Fruit fly (Drosophila melanogaster) whole organism, prepupa: ENCODE measurements around the gene CG32201.

ENCODE experiments used
- CG10669 ChIP-seq: fragments of 200-800 bp; sonication (Bioruptor generic); optimal IDR thresholded peaks from 3 replicates; lab custom pipeline; 2018; ENCODE audit warnings: missing biosample characterization, mild to moderate bottlenecking, missing genetic modification characterization, moderate library complexity
- CG11762 ChIP-seq: fragments of 200-800 bp; sonication (Bioruptor generic); optimal IDR thresholded peaks from 3 replicates; lab custom pipeline; 2016; ENCODE audit warnings: missing biosample characterization, missing genetic modification characterization; ENCODE audit not compliant: insufficient read depth
- CG15336 ChIP-seq: fragments of 200-800 bp; sonication (Bioruptor generic); IDR thresholded peaks from 2 replicates; pipeline ENCODE4 v1.3.6; 2022; ENCODE audit warnings: missing biosample characterization, missing genetic modification characterization
- CG16779 ChIP-seq: fragments of 200-800 bp; sonication (Bioruptor generic); optimal IDR thresholded peaks from 3 replicates; lab custom pipeline; 2017; ENCODE audit warnings: missing biosample characterization, mild to moderate bottlenecking, missing genetic modification characterization
- CG32006 ChIP-seq: fragments of 200-800 bp; sonication (Bioruptor generic); optimal IDR thresholded peaks from 3 replicates; lab custom pipeline; 2017; ENCODE audit warnings: missing biosample characterization, mild to moderate bottlenecking, missing genetic modification characterization
- CG3919 ChIP-seq: fragments of 200-800 bp; sonication (Bioruptor generic); optimal IDR thresholded peaks from 3 replicates; lab custom pipeline; 2016; ENCODE audit warnings: missing biosample characterization, missing genetic modification characterization
- CG4318 ChIP-seq: fragments of 200-800 bp; sonication (Bioruptor generic); optimal IDR thresholded peaks from 3 replicates; lab custom pipeline; 2017; ENCODE audit warnings: missing biosample characterization, mild to moderate bottlenecking, missing genetic modification characterization
- CG6276 ChIP-seq: fragments of 200-800 bp; sonication (Bioruptor generic); optimal IDR thresholded peaks from 2 replicates; lab custom pipeline; 2017; ENCODE audit warnings: missing biosample characterization, mild to moderate bottlenecking, missing genetic modification characterization
- CG6792 ChIP-seq: fragments of 200-800 bp; sonication (Bioruptor generic); optimal IDR thresholded peaks from 3 replicates; lab custom pipeline; 2016; ENCODE audit warnings: missing biosample characterization, missing genetic modification characterization
- CG6808 ChIP-seq: fragments of 200-800 bp; sonication (Bioruptor generic); optimal IDR thresholded peaks from 3 replicates; lab custom pipeline; 2017; ENCODE audit warnings: missing biosample characterization, missing genetic modification characterization, mild to moderate bottlenecking, moderate library complexity, missing genetic modification reagents
- CG6854 ChIP-seq: fragments of 200-800 bp; sonication (Bioruptor generic); optimal IDR thresholded peaks from 2 replicates; lab custom pipeline; 2017; ENCODE audit warnings: missing biosample characterization, mild to moderate bottlenecking, missing genetic modification characterization
- CG7368 ChIP-seq: fragments of 200-800 bp; sonication (Bioruptor generic); optimal IDR thresholded peaks from 3 replicates; lab custom pipeline; 2016; ENCODE audit warnings: missing biosample characterization, missing genetic modification characterization
- CG8119 ChIP-seq: fragments of 200-800 bp; sonication (Bioruptor generic); IDR thresholded peaks from 3 replicates; pipeline ENCODE4 v1.3.6; 2022; ENCODE audit warnings: missing biosample characterization, missing genetic modification characterization
- CG8319 ChIP-seq: fragments of 200-800 bp; sonication (Bioruptor generic); optimal IDR thresholded peaks from 3 replicates; lab custom pipeline; 2016; ENCODE audit warnings: missing biosample characterization, missing genetic modification characterization
- CG8632 ChIP-seq: fragments of 200-800 bp; sonication (Bioruptor generic); optimal IDR thresholded peaks from 3 replicates; lab custom pipeline; 2016; ENCODE audit warnings: missing biosample characterization, missing genetic modification characterization
- CG9139 ChIP-seq: fragments of 200-800 bp; sonication (Bioruptor generic); optimal IDR thresholded peaks from 3 replicates; lab custom pipeline; 2017; ENCODE audit warnings: missing biosample characterization, mild to moderate bottlenecking, missing genetic modification characterization
- Eip75B ChIP-seq: fragments of 200-800 bp; sonication (Bioruptor generic); optimal IDR thresholded peaks from 3 replicates; lab custom pipeline; 2016; ENCODE audit warnings: missing biosample characterization, missing genetic modification characterization
- Eip78C ChIP-seq: fragments of 200-800 bp; sonication (Bioruptor generic); peaks from one replicate; lab custom pipeline; 2016; ENCODE audit warnings: missing biosample characterization, missing genetic modification characterization
- Eip93F ChIP-seq: fragments of 200-800 bp; sonication (Bioruptor generic); optimal IDR thresholded peaks from 2 replicates; lab custom pipeline; 2016; ENCODE audit warnings: missing biosample characterization, mild to moderate bottlenecking, missing genetic modification characterization
- Ets21C ChIP-seq: fragments of 200-800 bp; sonication (Bioruptor generic); optimal IDR thresholded peaks from 3 replicates; lab custom pipeline; 2016; ENCODE audit warnings: missing biosample characterization, missing genetic modification characterization
- Ets96B ChIP-seq: fragments of 200-800 bp; optimal IDR thresholded peaks from 2 replicates; lab custom pipeline; 2019; ENCODE audit warnings: missing biosample characterization, mild to moderate bottlenecking, missing genetic modification characterization, moderate library complexity
- Hr39 ChIP-seq: fragments of 200-800 bp; sonication (Bioruptor generic); optimal IDR thresholded peaks from 2 replicates; lab custom pipeline; 2016; ENCODE audit warnings: missing biosample characterization, missing genetic modification characterization
- Hr4 ChIP-seq: fragments of 200-800 bp; sonication (Bioruptor generic); optimal IDR thresholded peaks from 3 replicates; lab custom pipeline; 2016; ENCODE audit warnings: missing biosample characterization, missing genetic modification characterization
- Lpt ChIP-seq: fragments of 200-800 bp; sonication (Bioruptor generic); optimal IDR thresholded peaks from 3 replicates; lab custom pipeline; 2016; ENCODE audit warnings: missing biosample characterization, missing genetic modification characterization
- Met ChIP-seq: fragments of 200-800 bp; sonication (Bioruptor generic); optimal IDR thresholded peaks from 3 replicates; lab custom pipeline; 2016; ENCODE audit warnings: missing biosample characterization, missing genetic modification characterization
- OdsH ChIP-seq: fragments of 200-800 bp; sonication (Bioruptor generic); optimal IDR thresholded peaks from 3 replicates; lab custom pipeline; 2016; ENCODE audit warnings: missing biosample characterization, missing genetic modification characterization
- Sox102F ChIP-seq: fragments of 200-800 bp; sonication (Bioruptor generic); optimal IDR thresholded peaks from 2 replicates; lab custom pipeline; 2016; ENCODE audit warnings: missing biosample characterization, mild to moderate bottlenecking, missing genetic modification characterization
- Sox14 ChIP-seq: fragments of 200-800 bp; sonication (Bioruptor generic); optimal IDR thresholded peaks from 3 replicates; lab custom pipeline; 2016; ENCODE audit warnings: missing biosample characterization, missing genetic modification characterization
- achi ChIP-seq: fragments of 200-800 bp; sonication (Bioruptor generic); optimal IDR thresholded peaks from 3 replicates; lab custom pipeline; 2016; ENCODE audit warnings: missing biosample characterization, missing genetic modification characterization
- acj6 ChIP-seq: fragments of 200-800 bp; sonication (Bioruptor generic); optimal IDR thresholded peaks from 3 replicates; lab custom pipeline; 2016; ENCODE audit warnings: missing biosample characterization, missing genetic modification characterization
- dac ChIP-seq: fragments of 200-800 bp; sonication (Bioruptor generic); optimal IDR thresholded peaks from 2 replicates; lab custom pipeline; 2017; ENCODE audit warnings: missing biosample characterization, mild to moderate bottlenecking, missing genetic modification characterization
- dsx ChIP-seq: fragments of 200-800 bp; optimal IDR thresholded peaks from 3 replicates; lab custom pipeline; 2019; ENCODE audit warnings: missing biosample characterization, mild to moderate bottlenecking, missing genetic modification characterization, moderate library complexity; ENCODE audit not compliant: poor library complexity, severe bottlenecking
- fd59A ChIP-seq: fragments of 200-800 bp; sonication (Bioruptor generic); optimal IDR thresholded peaks from 2 replicates; lab custom pipeline; 2017; ENCODE audit warnings: missing biosample characterization, mild to moderate bottlenecking, missing genetic modification characterization, missing genetic modification reagents
- fd85E ChIP-seq: fragments of 200-800 bp; sonication (Bioruptor generic); optimal IDR thresholded peaks from 3 replicates; lab custom pipeline; 2016; ENCODE audit warnings: missing biosample characterization, missing genetic modification characterization
- fkh ChIP-seq: fragments of 200-800 bp; sonication (Bioruptor generic); optimal IDR thresholded peaks from 3 replicates; lab custom pipeline; 2017; ENCODE audit warnings: missing biosample characterization, mild to moderate bottlenecking, missing genetic modification characterization, moderate library complexity
- net ChIP-seq: fragments of 200-800 bp; sonication (Bioruptor generic); optimal IDR thresholded peaks from 3 replicates; lab custom pipeline; 2016; ENCODE audit warnings: missing biosample characterization, missing genetic modification characterization
- salr ChIP-seq, 2 experiments: fragments of 200-800 bp; sonication (Bioruptor generic); optimal IDR thresholded peaks; 3 replicates each; lab custom pipeline; 2016 to 2018; ENCODE audit warnings: missing biosample characterization in 2 of 2, missing genetic modification characterization in 2 of 2, mild to moderate bottlenecking in 1 of 2
- spab ChIP-seq: fragments of 200-800 bp; sonication (Bioruptor generic); optimal IDR thresholded peaks from 2 replicates; lab custom pipeline; 2017; ENCODE audit warnings: missing biosample characterization, mild to moderate bottlenecking, missing genetic modification characterization, missing genetic modification reagents
- ss ChIP-seq, 2 experiments: fragments of 200-800 bp; sonication (Bioruptor generic); optimal IDR thresholded peaks; 2 replicates in 1 of 2; 3 replicates in 1 of 2; lab custom pipeline; 2017 to 2018; ENCODE audit warnings: mild to moderate bottlenecking in 2 of 2, missing biosample characterization in 2 of 2, missing genetic modification characterization in 2 of 2, moderate library complexity in 1 of 2
- svp ChIP-seq: fragments of 200-800 bp; sonication (Bioruptor generic); peaks from one replicate; lab custom pipeline; 2016; ENCODE audit warnings: missing biosample characterization, missing genetic modification characterization
- vri ChIP-seq: fragments of 200-800 bp; sonication (Bioruptor generic); optimal IDR thresholded peaks from 3 replicates; lab custom pipeline; 2016; ENCODE audit warnings: missing biosample characterization, mild to moderate bottlenecking, missing genetic modification characterization

Gene CG32201

DNA sequence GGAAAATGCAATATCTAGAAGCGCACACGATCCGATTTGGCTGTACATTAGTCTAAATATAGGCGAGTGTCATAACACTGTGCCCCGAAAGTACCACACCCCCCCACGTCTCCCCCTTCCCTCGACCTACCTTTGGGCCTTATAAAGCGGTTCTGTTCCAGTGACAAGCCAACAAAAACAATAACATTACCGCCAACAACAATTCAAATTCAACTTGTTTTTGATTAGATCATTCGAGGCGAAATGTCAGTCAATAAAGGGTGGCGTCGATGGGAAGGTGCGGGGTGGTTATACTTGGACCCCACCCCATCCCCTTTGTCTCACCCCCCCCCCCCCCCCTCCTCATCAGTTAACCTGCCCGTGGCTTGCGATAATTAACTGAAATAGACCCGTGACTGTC, 23.7 kb downstream of the CG32201 start:
- TF ChIP-seq fkh (GFP tag; lab: Kevin White, UChicago) (peak; percentile 75), salr (GFP tag; optimal IDR thresholded peaks at IDR 0.05; lab: Kevin White, UChicago) (no peak), vri (peak; percentile 60)

DNA sequence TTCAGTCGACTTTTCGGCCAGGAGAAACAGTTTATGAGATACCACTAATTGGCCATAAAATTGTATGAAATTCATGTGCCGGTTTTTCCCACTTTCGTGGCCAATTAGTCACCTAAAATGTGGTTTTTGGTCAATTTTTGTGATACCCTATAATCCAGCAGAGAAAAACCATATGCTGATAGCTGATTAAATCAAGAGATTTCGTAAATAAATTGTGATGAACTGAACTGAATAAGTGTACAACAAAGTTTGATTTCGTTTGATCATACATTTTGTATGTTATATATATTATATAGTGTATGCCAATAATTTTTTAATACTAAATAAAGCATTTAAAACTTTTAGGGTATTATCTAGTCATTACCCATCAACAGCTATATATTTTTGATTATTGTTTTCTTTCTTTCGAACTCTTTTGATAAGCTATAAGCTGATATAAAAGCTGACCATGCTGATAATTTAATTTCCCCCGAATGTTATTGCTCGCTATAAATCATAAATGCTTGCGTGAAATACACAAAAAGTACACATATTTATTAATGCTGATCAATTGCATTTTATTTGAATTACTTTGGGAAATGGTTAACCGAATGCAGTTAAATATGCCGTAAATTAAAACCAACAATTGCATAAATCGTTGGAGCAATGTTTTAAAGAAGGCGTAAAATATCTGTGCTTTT, 25.5 kb downstream of the CG32201 start:
- TF ChIP-seq Ets96B (tag; lab: Kevin White, UChicago) = no peak
- peak; percentile 29 for TF ChIP-seq svp (GFP tag; lab: Kevin White, UChicago)

DNA sequence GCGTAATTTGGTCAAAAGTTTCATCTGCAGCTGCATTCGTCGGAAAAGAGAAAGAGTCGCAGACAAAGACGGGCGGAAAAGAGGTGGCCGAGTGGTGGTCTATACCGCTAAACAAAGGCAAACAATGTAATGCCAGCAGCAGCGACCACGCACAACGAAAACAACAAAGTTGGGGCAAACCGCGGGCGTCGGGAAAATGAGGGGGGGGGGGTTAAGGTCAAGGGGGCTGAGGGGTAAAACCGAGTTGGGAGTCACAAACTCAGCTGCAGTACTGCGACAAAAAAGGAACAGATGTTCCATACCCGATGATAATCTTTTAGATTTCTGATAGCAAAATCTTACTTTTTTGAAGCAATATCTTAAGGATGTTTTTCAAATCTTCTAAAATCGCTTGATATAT, 27.4 kb downstream of the CG32201 start:
- no peak for TF ChIP-seq CG8119
- TF ChIP-seq CG32006 (GFP tag; lab: Kevin White, UChicago) = no peak
- no peak for TF ChIP-seq dsx
- TF ChIP-seq Hr39 (GFP tag; lab: Kevin White, UChicago) = no peak
- TF ChIP-seq net = no peak

DNA sequence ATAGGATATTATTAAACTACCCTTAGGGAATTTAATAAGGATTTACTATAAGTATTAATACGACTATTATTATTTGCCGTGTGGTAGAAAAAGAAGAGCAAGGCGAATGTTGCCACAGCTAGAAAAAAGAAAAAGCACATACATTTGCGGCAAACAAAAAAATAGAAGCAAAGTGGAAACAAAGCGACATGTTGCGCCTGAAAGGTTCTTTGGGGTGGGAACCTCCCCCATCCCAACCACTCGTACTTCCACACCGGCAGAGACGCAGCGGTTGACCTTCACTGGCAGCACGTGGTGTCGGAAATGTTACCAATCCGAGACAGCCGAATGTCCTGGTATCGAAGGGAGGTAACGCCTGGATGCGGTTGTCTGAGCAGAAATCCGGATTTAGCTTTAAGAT, 27.9 kb downstream of the CG32201 start:
- TF ChIP-seq CG32006 (GFP tag; lab: Kevin White, UChicago) (no peak), CG4318 (GFP tag; lab: Kevin White, UChicago) (no peak), CG7368 (GFP tag; lab: Kevin White, UChicago) (no peak), CG10669 (no peak), Eip75B (GFP tag; lab: Kevin White, UChicago) (no peak), net (no peak), salr (GFP tag; optimal IDR thresholded peaks at IDR 0.05; lab: Kevin White, UChicago) (no peak), Met (GFP tag; lab: Kevin White, UChicago) (no peak), fd59A (GFP tag; lab: Kevin White, UChicago) (no peak)
- TF ChIP-seq, all 60 proteins: peak for 0

DNA sequence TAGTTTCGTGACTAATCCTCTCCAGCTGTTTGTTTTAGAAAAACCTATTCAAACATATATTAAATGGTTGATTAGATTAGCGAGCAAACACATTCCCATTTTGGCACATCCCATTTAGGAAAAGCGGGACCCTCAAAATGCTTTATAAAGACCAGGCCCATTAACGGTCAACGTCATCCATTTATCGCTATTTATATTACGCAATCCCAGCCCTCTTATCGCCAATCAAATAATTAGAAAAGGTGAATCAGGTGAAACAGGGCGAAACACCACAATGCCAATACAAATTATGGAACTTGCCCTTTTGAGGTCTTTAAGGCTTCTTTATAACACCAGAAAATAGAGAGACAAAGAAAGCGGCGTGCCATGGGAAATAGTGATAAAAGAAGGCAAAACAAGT, 28.6 kb downstream of the CG32201 start:
- TF ChIP-seq vri = peak; percentile 56
- no peak for TF ChIP-seq Ets21C (GFP tag; lab: Kevin White, UChicago)
- TF ChIP-seq, all 60 proteins: peak for 1

DNA sequence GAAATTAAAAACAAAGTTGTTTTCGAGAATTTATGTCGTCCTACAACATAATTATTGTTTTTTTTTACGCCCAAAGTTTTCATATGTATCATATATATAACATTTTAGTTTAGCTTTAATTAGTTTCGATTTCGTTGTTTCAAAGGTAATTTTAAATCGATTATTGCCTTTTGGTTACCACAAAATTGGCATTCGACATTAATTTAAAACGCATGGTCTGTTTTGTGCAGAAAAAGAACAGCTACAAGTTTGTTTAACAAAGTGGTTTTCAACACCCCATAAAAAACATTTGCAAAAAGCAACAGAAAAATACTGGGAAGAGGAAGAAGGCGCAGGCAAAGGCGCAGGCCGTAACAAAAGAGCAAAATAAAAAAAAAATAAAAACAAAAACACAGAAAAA, 29.1 kb downstream of the CG32201 start:
- TF ChIP-seq CG8319 (no peak), Eip78C (GFP tag; lab: Kevin White, UChicago) (peak; percentile 77), CG15336 (GFP tag; lab: Robert Waterston, UW) (peak; percentile 27; the same call in 1 of the 2 replicates), spab (GFP tag; lab: Kevin White, UChicago) (no peak), net (no peak), CG3919 (no peak), Hr39 (GFP tag; lab: Kevin White, UChicago) (no peak), Lpt (GFP tag; lab: Kevin White, UChicago) (no peak), fd85E (GFP tag; lab: Kevin White, UChicago) (no peak), CG6276 (peak; percentile 10), CG6792 (GFP tag; lab: Kevin White, UChicago) (no peak), acj6 (no peak), ss (GFP tag; optimal IDR thresholded peaks at IDR 0.05; lab: Kevin White, UChicago) (no peak), CG6854 (GFP tag; lab: Kevin White, UChicago) (no peak), Sox102F (no peak), CG9139 (GFP tag; lab: Kevin White, UChicago) (no peak), OdsH (GFP tag; lab: Kevin White, UChicago) (no peak), achi (GFP tag; lab: Kevin White, UChicago) (peak; percentile 30), CG8632 (GFP tag; lab: Kevin White, UChicago) (no peak), CG11762 (GFP tag; lab: Kevin White, UChicago) (no peak), CG6808 (GFP tag; lab: Kevin White, UChicago) (no peak), Hr4 (GFP tag; lab: Kevin White, UChicago) (peak; percentile 42), Eip75B (GFP tag; lab: Kevin White, UChicago) (no peak), dac (GFP tag; lab: Kevin White, UChicago) (no peak), vri (no peak), CG16779 (tag; lab: Kevin White, UChicago) (no peak), CG32006 (GFP tag; lab: Kevin White, UChicago) (peak; percentile 60), Eip93F (no peak), Sox14 (GFP tag; lab: Kevin White, UChicago) (no peak)
